Worm (Caenorhabditis elegans): Measurements from ENCODE around the gene R08F11.1.

- TF ChIP-seq him-1 (tag; optimal IDR thresholded peaks at IDR 0.05) (no peak), W03F9.2 (tag; optimal IDR thresholded peaks at IDR 0.05) (no peak)
These were observed at the start of gene R08F11.1 for ce11 chrV:3784167-3784734.
